Worm (Caenorhabditis elegans): Measurements from ENCODE around the gene dmsr-9.

Gene dmsr-9

DNA sequence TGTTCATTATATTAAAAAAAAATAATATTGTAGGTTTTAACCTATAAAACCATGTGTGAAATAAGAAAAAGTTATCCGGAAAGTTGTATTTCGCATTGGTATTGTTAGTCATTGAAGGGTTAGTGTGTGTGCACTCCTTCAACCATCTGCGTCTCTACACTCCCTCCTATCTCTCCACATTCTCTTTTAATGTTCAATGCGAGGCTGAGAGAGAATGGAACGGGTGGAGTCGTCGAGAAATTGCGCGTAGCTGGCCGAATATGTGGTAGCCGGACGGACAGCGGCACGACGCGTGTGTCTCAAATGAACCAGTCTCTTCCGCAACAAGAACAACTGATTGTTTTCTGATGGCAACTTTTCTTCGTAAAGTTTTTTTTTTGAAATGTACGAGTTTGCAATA lies 2.6 kb downstream of the dmsr-9 start (continued):
- peak; percentile 26 to 31 for TF ChIP-seq efl-1 (optimal IDR thresholded peaks at IDR 0.05)
- TF ChIP-seq efl-1 (GFP tag; optimal IDR thresholded peaks at IDR 0.05 in 1 of 2), result peak; percentile 7 to 93
- peak; percentile 8 for TF ChIP-seq dsc-1 (tag; optimal IDR thresholded peaks at IDR 0.05)
- no peak for TF ChIP-seq fos-1 (tag; optimal IDR thresholded peaks at IDR 0.05)
- TF ChIP-seq nhr-84 (tag; optimal IDR thresholded peaks at IDR 0.05), result no peak
- TF ChIP-seq zag-1 (tag; optimal IDR thresholded peaks at IDR 0.05), result no peak
- no peak for TF ChIP-seq hlh-4 (tag; optimal IDR thresholded peaks at IDR 0.05)
- TF ChIP-seq nhr-28 (tag; optimal IDR thresholded peaks at IDR 0.05), result no peak
- TF ChIP-seq mdl-1 (tag; optimal IDR thresholded peaks at IDR 0.05), result peak in 1 of 2 experiments; percentile 18
- no peak for TF ChIP-seq aly-2 (tag; optimal IDR thresholded peaks at IDR 0.05)
- TF ChIP-seq egl-27 (tag; optimal IDR thresholded peaks at IDR 0.05), result no peak
- TF ChIP-seq vab-15 (tag; optimal IDR thresholded peaks at IDR 0.05), result no peak
- no peak for TF ChIP-seq sptf-1 (tag; optimal IDR thresholded peaks at IDR 0.05)
- no peak for TF ChIP-seq sox-4 (tag; optimal IDR thresholded peaks at IDR 0.05)
- TF ChIP-seq nhr-11 (tag; optimal IDR thresholded peaks at IDR 0.05), result no peak
- TF ChIP-seq skn-1 (tag; optimal IDR thresholded peaks at IDR 0.05), result no peak
- no peak for TF ChIP-seq mab-9 (GFP tag; IDR thresholded peaks at IDR 0.05)
- no peak for TF ChIP-seq pag-3 (tag; optimal IDR thresholded peaks at IDR 0.05; ENCODE audit: borderline replicate concordance, insufficient read depth)
- no peak for TF ChIP-seq ces-1 (GFP tag; optimal IDR thresholded peaks at IDR 0.05)
- TF ChIP-seq elt-2 (tag; optimal IDR thresholded peaks at IDR 0.05), result no peak
- TF ChIP-seq irx-1 (tag; optimal IDR thresholded peaks at IDR 0.05), result no peak
- TF ChIP-seq unc-130 (tag; optimal IDR thresholded peaks at IDR 0.05), result no peak
- TF ChIP-seq pqm-1 (tag; optimal IDR thresholded peaks at IDR 0.05), result no peak
- no peak for TF ChIP-seq ceh-8 (GFP tag; optimal IDR thresholded peaks at IDR 0.05)
- peak; percentile 91 for TF ChIP-seq lin-14 (GFP tag; optimal IDR thresholded peaks at IDR 0.05)
- no peak for TF ChIP-seq jun-1 (tag; optimal IDR thresholded peaks at IDR 0.05)
- TF ChIP-seq unc-62 (GFP tag; optimal IDR thresholded peaks at IDR 0.05), result no peak
- no peak for TF ChIP-seq nhr-76 (tag; optimal IDR thresholded peaks at IDR 0.05)
- no peak for TF ChIP-seq hlh-17 (GFP tag; optimal IDR thresholded peaks at IDR 0.05; ENCODE audit: borderline replicate concordance)
- TF ChIP-seq mef-2 (tag; optimal IDR thresholded peaks at IDR 0.05), result no peak
- TF ChIP-seq lin-15B (tag; optimal IDR thresholded peaks at IDR 0.05), result no peak
- TF ChIP-seq tlp-1 (tag; optimal IDR thresholded peaks at IDR 0.05), result no peak
- no peak for TF ChIP-seq alr-1 (tag; optimal IDR thresholded peaks at IDR 0.05; ENCODE audit: borderline replicate concordance)
- no peak for TF ChIP-seq ztf-11 (tag; optimal IDR thresholded peaks at IDR 0.05)
- TF ChIP-seq hpl-2 (GFP tag; optimal IDR thresholded peaks at IDR 0.05), result no peak
- no peak for TF ChIP-seq ceh-90 (tag; optimal IDR thresholded peaks at IDR 0.05)
- no peak for TF ChIP-seq fkh-10 (GFP tag; optimal IDR thresholded peaks at IDR 0.05)
- no peak for TF ChIP-seq pax-3 (tag; optimal IDR thresholded peaks at IDR 0.05)
- peak; percentile 6 for TF ChIP-seq xbp-1 (tag; optimal IDR thresholded peaks at IDR 0.05)
- TF ChIP-seq nhr-90 (tag; optimal IDR thresholded peaks at IDR 0.05; ENCODE audit: poor library complexity), result no peak
- no peak for TF ChIP-seq egl-13 (tag; optimal IDR thresholded peaks at IDR 0.05)
- TF ChIP-seq ztf-4 (tag; optimal IDR thresholded peaks at IDR 0.05), result no peak
- peak; percentile 3 to 13 for TF ChIP-seq lsy-2 (tag; optimal IDR thresholded peaks at IDR 0.05)

DNA sequence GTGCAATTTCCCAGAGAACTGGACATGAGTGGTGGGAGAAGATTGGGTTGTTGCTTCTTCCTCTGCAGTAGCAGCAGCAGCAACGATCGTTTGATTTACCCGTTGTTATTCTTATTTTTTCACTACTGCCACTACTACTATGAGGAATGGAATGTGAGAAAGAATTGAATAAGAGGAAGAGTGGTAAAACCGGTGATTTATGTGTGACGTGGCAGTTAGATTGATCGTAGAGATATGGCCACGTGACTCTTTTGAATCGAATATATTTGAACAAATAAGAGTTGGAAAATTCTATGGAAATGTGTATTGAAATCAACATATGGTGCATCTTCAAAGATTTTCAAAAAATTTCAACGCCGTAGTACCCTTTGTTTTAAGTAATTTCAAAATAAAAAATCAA lies 3.2 kb downstream of the dmsr-9 start:
- TF ChIP-seq snu-23 (GFP tag; optimal IDR thresholded peaks at IDR 0.05), result peak; percentile 1
- TF ChIP-seq nhr-85 (tag), result peak; percentile 84
- TF ChIP-seq efl-1 (optimal IDR thresholded peaks at IDR 0.05), result no peak
- no peak for TF ChIP-seq efl-1 (GFP tag; optimal IDR thresholded peaks at IDR 0.05 in 1 of 2)
- no peak for TF ChIP-seq mef-2 (tag; optimal IDR thresholded peaks at IDR 0.05)
- TF ChIP-seq elt-3 (tag; optimal IDR thresholded peaks at IDR 0.05), result no peak
- TF ChIP-seq nhr-20 (tag; optimal IDR thresholded peaks at IDR 0.05), result peak; percentile 32
- TF ChIP-seq blmp-1 (tag; optimal IDR thresholded peaks at IDR 0.05), result peak; percentile 10
- no peak for TF ChIP-seq isw-1 (GFP tag; IDR thresholded peaks at IDR 0.05)
- no peak for TF ChIP-seq ces-1 (GFP tag; optimal IDR thresholded peaks at IDR 0.05)
- peak; percentile 2 for TF ChIP-seq rnt-1 (tag; optimal IDR thresholded peaks at IDR 0.05)
- TF ChIP-seq xbp-1 (tag; optimal IDR thresholded peaks at IDR 0.05), result peak; percentile 13

Measured in whole organism, L1 larva.